Worm (Caenorhabditis elegans): ENCODE results near the gene Y57G7A.2.

- TF ChIP-seq B0310.2 (tag; optimal IDR thresholded peaks at IDR 0.05): no peak
- no peak for TF ChIP-seq ceh-36 (tag; optimal IDR thresholded peaks at IDR 0.05)
- TF ChIP-seq ama-1 (optimal IDR thresholded peaks at IDR 0.05): no peak
- TF ChIP-seq pes-1 (GFP tag; IDR thresholded peaks at IDR 0.05): no peak
- no peak for TF ChIP-seq F13C5.2 (tag; optimal IDR thresholded peaks at IDR 0.05)
- TF ChIP-seq aly-1 (tag; optimal IDR thresholded peaks at IDR 0.05): no peak
- no peak for TF ChIP-seq hmbx-1 (tag; optimal IDR thresholded peaks at IDR 0.05)
- no peak for TF ChIP-seq ets-7 (tag; optimal IDR thresholded peaks at IDR 0.05)
- TF ChIP-seq flt-1 (GFP tag; IDR thresholded peaks at IDR 0.05): no peak
- no peak for TF ChIP-seq tbx-37 (GFP tag; conservative IDR thresholded peaks at IDR 0.05)
- TF ChIP-seq tra-4 (tag; optimal IDR thresholded peaks at IDR 0.05): no peak
- no peak for TF ChIP-seq sea-1 (GFP tag; conservative IDR thresholded peaks at IDR 0.05)
- TF ChIP-seq scrt-1 (GFP tag; IDR thresholded peaks at IDR 0.05): no peak
These were observed 14.1 kb downstream of the Y57G7A.2 start, which contains the start of the genes alh-6 and fcho-1 for ce11 chrII:1309892-1310516.
